Fruit fly (Drosophila melanogaster) Kc167 (cell line): Measurements from ENCODE around the gene CG17104.

Source experiments
- Myc ChIP-seq: fragments of >200 bp; optimal IDR thresholded peaks from 2 replicates; lab custom pipeline; 2017; ENCODE audit warnings: missing external identifiers
- Sin3A ChIP-seq: fragments of >200 bp; optimal IDR thresholded peaks from 2 replicates; lab custom pipeline; 2018; ENCODE audit warnings: missing external identifiers
- h ChIP-seq: fragments of >200 bp; optimal IDR thresholded peaks from 3 replicates; lab custom pipeline; 2018; ENCODE audit warnings: missing external identifiers
- insv ChIP-seq: fragments of >200 bp; optimal IDR thresholded peaks from 3 replicates; lab custom pipeline; 2018; ENCODE audit warnings: missing external identifiers
- psq ChIP-seq: fragments of >200 bp; optimal IDR thresholded peaks from 2 replicates; lab custom pipeline; 2017; ENCODE audit warnings: missing external identifiers
- ttk ChIP-seq: sonication (Bioruptor generic); optimal IDR thresholded peaks from 2 replicates; lab custom pipeline; 2017; ENCODE audit warnings: missing external identifiers

CG17104 gene

dm6 chr2L:10676933-10677714 is at the start of gene CG17104:
CG17104 (plus strand) TSS chr2L:10677198.
- no peak for TF ChIP-seq insv (lab: Kevin White, UChicago)
- no peak for TF ChIP-seq psq (lab: Kevin White, UChicago)
- TF ChIP-seq Myc (lab: Kevin White, UChicago) = no peak
- no peak for TF ChIP-seq h (lab: Kevin White, UChicago)
- TF ChIP-seq ttk = no peak
- no peak for TF ChIP-seq Sin3A (lab: Kevin White, UChicago)

- TF ChIP-seq ttk (no peak), psq (lab: Kevin White, UChicago) (no peak), Myc (lab: Kevin White, UChicago) (no peak), h (lab: Kevin White, UChicago) (no peak), Sin3A (lab: Kevin White, UChicago) (no peak), insv (lab: Kevin White, UChicago) (no peak)
These were observed 44.3 kb upstream of the CG17104 start for dm6 chr2L:10632702-10633101.

- TF ChIP-seq h (lab: Kevin White, UChicago) (no peak), Myc (lab: Kevin White, UChicago) (no peak), psq (lab: Kevin White, UChicago) (no peak), Sin3A (lab: Kevin White, UChicago) (no peak), ttk (no peak), insv (lab: Kevin White, UChicago) (no peak)
These were observed 38.6 kb upstream of the CG17104 start, which contains the start of gene CG7329 for dm6 chr2L:10638371-10638770. CG7329 (minus strand) TSS chr2L:10638471.

- TF ChIP-seq psq (lab: Kevin White, UChicago) (no peak), ttk (no peak), Myc (lab: Kevin White, UChicago) (no peak), h (lab: Kevin White, UChicago) (no peak), Sin3A (lab: Kevin White, UChicago) (no peak), insv (lab: Kevin White, UChicago) (no peak)
These were observed 37.4 kb upstream of the CG17104 start, which contains the start of gene CG31872 for dm6 chr2L:10639631-10640030. CG31872 (plus strand) TSS chr2L:10639931.

dm6 chr2L:10643671-10644070 is 33.3 kb upstream of the CG17104 start, which contains the start of gene CG18284:
CG18284 (plus strand) TSS chr2L:10643971.
- TF ChIP-seq Sin3A (lab: Kevin White, UChicago) = no peak
- no peak for TF ChIP-seq ttk
- TF ChIP-seq h (lab: Kevin White, UChicago) = no peak
- no peak for TF ChIP-seq psq (lab: Kevin White, UChicago)
- TF ChIP-seq Myc (lab: Kevin White, UChicago) = no peak
- no peak for TF ChIP-seq insv (lab: Kevin White, UChicago)

- TF ChIP-seq insv (lab: Kevin White, UChicago) = no peak
- TF ChIP-seq psq (lab: Kevin White, UChicago) = no peak
- no peak for TF ChIP-seq Myc (lab: Kevin White, UChicago)
- no peak for TF ChIP-seq ttk
- TF ChIP-seq h (lab: Kevin White, UChicago) = no peak
- no peak for TF ChIP-seq Sin3A (lab: Kevin White, UChicago)
These were observed 30.9 kb upstream of the CG17104 start, which contains the start of gene CG17097 for dm6 chr2L:10646115-10646514. CG17097 (plus strand) TSS chr2L:10646415.

- TF ChIP-seq ttk = no peak
- no peak for TF ChIP-seq insv (lab: Kevin White, UChicago)
- no peak for TF ChIP-seq Myc (lab: Kevin White, UChicago)
- TF ChIP-seq h (lab: Kevin White, UChicago) = no peak
- TF ChIP-seq Sin3A (lab: Kevin White, UChicago) = no peak
- no peak for TF ChIP-seq psq (lab: Kevin White, UChicago)
These were observed 30.3 kb upstream of the CG17104 start for dm6 chr2L:10646726-10647125.

dm6 chr2L:10647720-10648349 is 29.2 kb upstream of the CG17104 start:
- TF ChIP-seq h (lab: Kevin White, UChicago) (no peak), psq (lab: Kevin White, UChicago) (no peak), ttk (no peak), insv (lab: Kevin White, UChicago) (no peak), Sin3A (lab: Kevin White, UChicago) (no peak), Myc (lab: Kevin White, UChicago) (no peak)

- no peak for TF ChIP-seq psq (lab: Kevin White, UChicago)
- TF ChIP-seq insv (lab: Kevin White, UChicago) = no peak
These were observed 25.7 kb upstream of the CG17104 start, which contains the start of gene dbf for dm6 chr2L:10651313-10651712. dbf (plus strand) TSS chr2L:10651613.

dm6 chr2L:10654520-10654919 is 22.5 kb upstream of the CG17104 start:
- TF ChIP-seq h (lab: Kevin White, UChicago) (no peak), psq (lab: Kevin White, UChicago) (no peak), ttk (no peak), insv (lab: Kevin White, UChicago) (no peak), Sin3A (lab: Kevin White, UChicago) (no peak), Myc (lab: Kevin White, UChicago) (no peak)

dm6 chr2L:10657981-10658380 is 19.0 kb upstream of the CG17104 start, which contains the start of gene CG45690:
CG45690 (plus strand) TSS chr2L:10658281.
- TF ChIP-seq Sin3A (lab: Kevin White, UChicago) (no peak), ttk (no peak), psq (lab: Kevin White, UChicago) (no peak), h (lab: Kevin White, UChicago) (no peak), insv (lab: Kevin White, UChicago) (no peak), Myc (lab: Kevin White, UChicago) (no peak)
